Fruit fly (Drosophila melanogaster): ENCODE results near the gene CecC.
A peak's percentile ranks its signal among the peaks of the same experiment; 100 is the strongest.

The CecC gene

DNA sequence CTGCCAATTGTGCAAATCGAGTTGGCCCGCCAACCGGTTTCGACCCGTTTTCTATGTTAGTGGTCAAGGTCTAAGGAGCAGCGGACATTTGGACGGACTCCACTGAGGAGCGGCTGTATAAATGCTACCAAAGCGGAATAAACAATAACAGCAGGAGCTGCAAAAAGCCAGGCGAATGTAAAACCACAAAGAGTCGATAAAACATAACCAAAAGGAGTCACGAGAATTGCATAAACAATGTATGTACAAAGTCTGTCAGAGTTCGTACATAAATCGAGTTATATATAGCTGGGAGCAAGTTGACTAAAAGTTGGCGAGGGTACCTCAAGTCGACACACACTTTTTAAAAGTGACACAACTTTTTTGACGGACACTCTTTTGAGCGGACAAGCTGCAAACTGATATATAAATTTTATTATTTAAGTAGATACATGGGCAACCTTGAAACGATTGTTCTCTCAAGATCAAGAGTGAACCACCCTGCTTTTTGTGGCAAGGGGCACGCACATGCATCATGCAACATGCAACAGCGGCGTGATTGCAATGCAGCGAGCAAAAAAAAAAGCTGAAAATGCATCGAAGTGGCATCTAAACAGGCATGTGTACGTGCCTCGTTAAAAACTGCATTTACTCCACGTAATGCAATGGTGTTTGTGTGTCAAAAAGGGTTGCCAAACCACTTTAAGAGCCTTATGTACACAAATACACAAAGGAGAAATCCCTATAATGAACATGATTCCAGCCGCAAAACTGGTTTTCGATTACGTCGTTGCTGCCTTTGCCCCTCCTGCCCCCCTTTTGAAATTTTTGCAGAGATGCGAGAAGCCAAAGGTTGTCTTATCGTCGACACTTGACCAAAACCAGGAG, 39.2 kb downstream of the CecC start (continued):
- TF ChIP-seq CG10631 (GFP tag; optimal IDR thresholded peaks at IDR 0.05) (peak; percentile 95), dsx (GFP tag; optimal IDR thresholded peaks at IDR 0.05; ENCODE audit: poor library complexity, severe bottlenecking) (peak; percentile 99), fd85E (GFP tag; optimal IDR thresholded peaks at IDR 0.05) (peak; percentile 75), Sox14 (GFP tag; optimal IDR thresholded peaks at IDR 0.05) (peak; percentile 95), Blimp-1 (GFP tag; optimal IDR thresholded peaks at IDR 0.05) (peak; percentile 77), Smox (GFP tag; optimal IDR thresholded peaks at IDR 0.05) (peak; percentile 91), CG11294 (GFP tag; IDR thresholded peaks at IDR 0.05) (peak; percentile 75), CG3919 (GFP tag; optimal IDR thresholded peaks at IDR 0.05) (peak; percentile 95), cyc (GFP tag; optimal IDR thresholded peaks at IDR 0.05) (peak; percentile 76), net (GFP tag; optimal IDR thresholded peaks at IDR 0.05) (peak; percentile 95), Hr38 (GFP tag; optimal IDR thresholded peaks at IDR 0.05) (no peak), vri (GFP tag; optimal IDR thresholded peaks at IDR 0.05) (peak; percentile 91), CG8119 (GFP tag; IDR thresholded peaks at IDR 0.05) (peak; percentile 97), CG34406 (GFP tag; optimal IDR thresholded peaks at IDR 0.05) (peak; percentile 95), CG6808 (GFP tag; optimal IDR thresholded peaks at IDR 0.05) (peak; percentile 97), fd59A (GFP tag; optimal IDR thresholded peaks at IDR 0.05) (peak; percentile 96), Hr4 (GFP tag; optimal IDR thresholded peaks at IDR 0.05) (peak; percentile 90), CG10669 (GFP tag; optimal IDR thresholded peaks at IDR 0.05) (peak; percentile 96), CG9139 (GFP tag; optimal IDR thresholded peaks at IDR 0.05) (peak; percentile 97), Hr39 (GFP tag; optimal IDR thresholded peaks at IDR 0.05) (peak; percentile 77), CG16779 (tag; optimal IDR thresholded peaks at IDR 0.05) (peak; percentile 94), OdsH (GFP tag; optimal IDR thresholded peaks at IDR 0.05) (peak; percentile 93)

dm6 chr3R:30256233-30256632, 39.9 kb downstream of the CecC start:
- peak; percentile 41; the same call in 1 of the 2 replicates for TF ChIP-seq Gug (GFP tag; IDR thresholded peaks at IDR 0.05)
- no peak for TF ChIP-seq CG4318 (GFP tag; optimal IDR thresholded peaks at IDR 0.05)
- TF ChIP-seq fd85E (GFP tag; optimal IDR thresholded peaks at IDR 0.05) = no peak
- peak; percentile 32 for TF ChIP-seq cyc (GFP tag; optimal IDR thresholded peaks at IDR 0.05)
- peak; percentile 2 for TF ChIP-seq CG7368 (GFP tag; optimal IDR thresholded peaks at IDR 0.05)
- TF ChIP-seq Lpt (GFP tag; optimal IDR thresholded peaks at IDR 0.05) = no peak
- TF ChIP-seq Eip93F (GFP tag; optimal IDR thresholded peaks at IDR 0.05) = no peak
- no peak for TF ChIP-seq CG6792 (GFP tag; optimal IDR thresholded peaks at IDR 0.05)
- TF ChIP-seq fd59A (GFP tag; optimal IDR thresholded peaks at IDR 0.05) = peak; percentile 62
- peak; percentile 68 for TF ChIP-seq CG6163 (GFP tag; IDR thresholded peaks at IDR 0.05)
- TF ChIP-seq Sox102F (GFP tag; optimal IDR thresholded peaks at IDR 0.05) = peak; percentile 38
- TF ChIP-seq vri (GFP tag; optimal IDR thresholded peaks at IDR 0.05) = no peak
- peak; percentile 59 for TF ChIP-seq eg (GFP tag; IDR thresholded peaks at IDR 0.05)
- TF ChIP-seq salr (GFP tag; optimal IDR thresholded peaks at IDR 0.05) = peak in 1 of 2 experiments; percentile 71
- TF ChIP-seq lz (GFP tag; optimal IDR thresholded peaks at IDR 0.05) = peak; percentile 37
- peak; percentile 31 for TF ChIP-seq Hr4 (GFP tag; optimal IDR thresholded peaks at IDR 0.05)
- TF ChIP-seq esn (GFP tag; optimal IDR thresholded peaks at IDR 0.05) = peak; percentile 65
- peak; percentile 65 for TF ChIP-seq Met (GFP tag; optimal IDR thresholded peaks at IDR 0.05)
- TF ChIP-seq Hr39 (GFP tag; optimal IDR thresholded peaks at IDR 0.05) = peak; percentile 29
- TF ChIP-seq CG6276 (GFP tag; optimal IDR thresholded peaks at IDR 0.05) = no peak
- peak; percentile 50 for TF ChIP-seq CG6808 (GFP tag; optimal IDR thresholded peaks at IDR 0.05)
- peak; percentile 71 for TF ChIP-seq CG34406 (GFP tag; optimal IDR thresholded peaks at IDR 0.05)
- TF ChIP-seq CG3919 (GFP tag; optimal IDR thresholded peaks at IDR 0.05) = peak; percentile 67
- peak; percentile 43 for TF ChIP-seq CG10631 (GFP tag; optimal IDR thresholded peaks at IDR 0.05)
- peak; percentile 17 for TF ChIP-seq Ets21C (GFP tag; optimal IDR thresholded peaks at IDR 0.05)
- TF ChIP-seq CG8632 (GFP tag; optimal IDR thresholded peaks at IDR 0.05) = peak; percentile 71
- no peak for TF ChIP-seq dsx (GFP tag; optimal IDR thresholded peaks at IDR 0.05; ENCODE audit: poor library complexity, severe bottlenecking)
- TF ChIP-seq CG16779 (tag; optimal IDR thresholded peaks at IDR 0.05) = no peak
- TF ChIP-seq Hr38 (GFP tag; optimal IDR thresholded peaks at IDR 0.05) = no peak
- peak; percentile 56 for TF ChIP-seq CG10669 (GFP tag; optimal IDR thresholded peaks at IDR 0.05)
- peak; percentile 59 for TF ChIP-seq CG3032 (tag; optimal IDR thresholded peaks at IDR 0.05)
- peak; percentile 59 for TF ChIP-seq acj6 (GFP tag; optimal IDR thresholded peaks at IDR 0.05)
- no peak for TF ChIP-seq Eip75B (GFP tag; optimal IDR thresholded peaks at IDR 0.05)
- peak; percentile 57 for TF ChIP-seq spab (GFP tag; optimal IDR thresholded peaks at IDR 0.05)
- TF ChIP-seq Sox15 (GFP tag; optimal IDR thresholded peaks at IDR 0.05) = peak; percentile 21
- no peak for TF ChIP-seq CG9139 (GFP tag; optimal IDR thresholded peaks at IDR 0.05)
- no peak for TF ChIP-seq CG6854 (GFP tag; optimal IDR thresholded peaks at IDR 0.05)
- TF ChIP-seq fkh (GFP tag; optimal IDR thresholded peaks at IDR 0.05) = no peak
- peak; percentile 14 for TF ChIP-seq CG8319 (GFP tag; optimal IDR thresholded peaks at IDR 0.05)

Data from whole organism, prepupa.